Fruit fly (Drosophila melanogaster): ENCODE results near the gene mri.

mri gene

dm6 chr3L:223019-223902 is 23.3 kb downstream of the mri start, which contains the start of the genes pyx and CG33229 (continued):
- peak; percentile 63 for TF ChIP-seq Hand (GFP tag; optimal IDR thresholded peaks at IDR 0.05)
- TF ChIP-seq CG12104 (GFP tag; optimal IDR thresholded peaks at IDR 0.05), result peak; percentile 90
- TF ChIP-seq unc-4 (GFP tag; IDR thresholded peaks at IDR 0.05; ENCODE audit: partially characterized antibody), result 0 out of 2 replicates have a peak, but pooled peaks have one; percentile 27
- peak; percentile 90 for TF ChIP-seq CG9817 (tag; optimal IDR thresholded peaks at IDR 0.05)
- peak; percentile 70 for TF ChIP-seq CG12071 (GFP tag; optimal IDR thresholded peaks at IDR 0.05)
- TF ChIP-seq ftz-f1 (GFP tag; optimal IDR thresholded peaks at IDR 0.05), result peak; percentile 27
- TF ChIP-seq CG11560 (tag; IDR thresholded peaks at IDR 0.05), result peak; percentile 71; the same call in 1 of the 3 replicates
- peak; percentile 86 for TF ChIP-seq bcd (GFP tag; optimal IDR thresholded peaks at IDR 0.05)
- TF ChIP-seq Hr78 (GFP tag; optimal IDR thresholded peaks at IDR 0.05), result peak in 1 of 2 experiments; percentile 40
- TF ChIP-seq Nf-YC (tag; optimal IDR thresholded peaks at IDR 0.05), result peak; percentile 81
- TF ChIP-seq CG3065 (GFP tag; optimal IDR thresholded peaks at IDR 0.05), result peak; percentile 44
- TF ChIP-seq gfzf (GFP tag; optimal IDR thresholded peaks at IDR 0.05), result peak; percentile 77
- peak; percentile 56 for TF ChIP-seq Rx (GFP tag; IDR thresholded peaks at IDR 0.05)
- peak; percentile 64 for TF ChIP-seq org-1 (GFP tag; optimal IDR thresholded peaks at IDR 0.05)
- peak; percentile 67 for TF ChIP-seq CG1603 (tag; optimal IDR thresholded peaks at IDR 0.05)
- peak; percentile 55 for TF ChIP-seq Fer1 (GFP tag; optimal IDR thresholded peaks at IDR 0.05)
- peak; percentile 72 for TF ChIP-seq cwo (GFP tag; optimal IDR thresholded peaks at IDR 0.05)
- peak in 1 of 2 experiments; percentile 57 for TF ChIP-seq insv (GFP tag; optimal IDR thresholded peaks at IDR 0.05)
- TF ChIP-seq cas (GFP tag; IDR thresholded peaks at IDR 0.05), result peak; percentile 88
- peak; percentile 94 for TF ChIP-seq zfh2 (GFP tag; optimal IDR thresholded peaks at IDR 0.05)
- TF ChIP-seq salm (tag; optimal IDR thresholded peaks at IDR 0.05), result peak; percentile 28
- TF ChIP-seq CTCF (GFP tag; optimal IDR thresholded peaks at IDR 0.05), result peak; percentile 26
- TF ChIP-seq CG17829 (tag; optimal IDR thresholded peaks at IDR 0.05), result peak; percentile 71
- peak; percentile 57 for TF ChIP-seq CG15011 (GFP tag; optimal IDR thresholded peaks at IDR 0.05)
- peak; percentile 94 for TF ChIP-seq CG9932 (GFP tag; IDR thresholded peaks at IDR 0.05)
- TF ChIP-seq Meics (GFP tag; optimal IDR thresholded peaks at IDR 0.05), result peak; percentile 89
- TF ChIP-seq CG3281 (GFP tag; optimal IDR thresholded peaks at IDR 0.05), result peak; percentile 81
- no peak for TF ChIP-seq Kr (GFP tag; optimal IDR thresholded peaks at IDR 0.05)
- TF ChIP-seq dmrt11E (tag; optimal IDR thresholded peaks at IDR 0.05), result peak; percentile 68
- TF ChIP-seq tin (GFP tag; optimal IDR thresholded peaks at IDR 0.05), result peak; percentile 87
- TF ChIP-seq CG12659 (GFP tag; optimal IDR thresholded peaks at IDR 0.05), result peak; percentile 89
- TF ChIP-seq CG10366 (GFP tag; IDR thresholded peaks at IDR 0.05), result peak; percentile 80
- TF ChIP-seq Elba2 (GFP tag; optimal IDR thresholded peaks at IDR 0.05), result no peak
- peak; percentile 94 for TF ChIP-seq Rfx (GFP tag; IDR thresholded peaks at IDR 0.05)
- no peak for TF ChIP-seq sr (GFP tag; IDR thresholded peaks at IDR 0.05)
- peak; percentile 62 for TF ChIP-seq CG11723 (GFP tag; optimal IDR thresholded peaks at IDR 0.05)
- peak; percentile 40; the same call in 1 of the 2 replicates for TF ChIP-seq Poxn (GFP tag; IDR thresholded peaks at IDR 0.05)
- TF ChIP-seq CG8290 (GFP tag; optimal IDR thresholded peaks at IDR 0.05), result peak; percentile 76
- TF ChIP-seq CG8290 (tag; optimal IDR thresholded peaks at IDR 0.05), result peak in 1 of 2 experiments; percentile 90
- peak; percentile 93 for TF ChIP-seq zf30C (GFP tag; optimal IDR thresholded peaks at IDR 0.05)
- TF ChIP-seq tgo (GFP tag; IDR thresholded peaks at IDR 0.05), result peak; percentile 86
- TF ChIP-seq caup (GFP tag; optimal IDR thresholded peaks at IDR 0.05; ENCODE audit: severe bottlenecking), result peak; percentile 77
- peak; percentile 87 for TF ChIP-seq Dip3 (GFP tag; optimal IDR thresholded peaks at IDR 0.05)
- peak; percentile 19 for TF ChIP-seq CG6854 (GFP tag; optimal IDR thresholded peaks at IDR 0.05)
- no peak for TF ChIP-seq Stat92E (GFP tag; optimal IDR thresholded peaks at IDR 0.05)
- no peak for TF ChIP-seq Spps (tag; optimal IDR thresholded peaks at IDR 0.05)
- no peak for TF ChIP-seq CG7271 (tag; optimal IDR thresholded peaks at IDR 0.05)
- peak; percentile 45; the same call in 1 of the 2 replicates for TF ChIP-seq CG17328 (GFP tag; IDR thresholded peaks at IDR 0.05)

All from whole organism, embryonic.